Worm (Caenorhabditis elegans): Measurements from ENCODE around the gene ZC395.11.

Gene ZC395.11

DNA sequence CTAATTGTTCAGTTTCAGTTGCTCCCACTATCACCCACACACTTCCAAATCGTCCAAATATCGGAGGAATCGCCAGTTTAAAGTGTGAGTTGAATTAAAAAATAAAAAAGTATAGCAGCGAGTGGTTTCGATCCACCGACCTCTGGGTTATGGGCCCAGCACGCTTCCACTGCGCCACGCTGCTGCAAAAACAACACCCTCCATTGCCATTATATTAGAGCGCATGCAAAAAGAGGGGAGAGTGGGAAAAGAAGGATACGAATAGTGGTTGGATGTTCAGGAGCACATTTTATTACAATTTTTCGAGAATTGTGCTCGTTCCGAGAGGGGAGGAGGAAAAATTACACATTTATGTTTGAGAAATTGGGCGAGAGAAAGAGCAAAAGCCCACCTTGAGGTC, 8.8 kb upstream of the ZC395.11 start:
- peak; percentile 80 for TF ChIP-seq ceh-2 (tag; optimal IDR thresholded peaks at IDR 0.05)
- peak; percentile 85 for TF ChIP-seq nhr-232 (tag; optimal IDR thresholded peaks at IDR 0.05)
- TF ChIP-seq ceh-14 (tag; optimal IDR thresholded peaks at IDR 0.05), result peak; percentile 89
- peak; percentile 84 for TF ChIP-seq elt-2 (tag; optimal IDR thresholded peaks at IDR 0.05)
- TF ChIP-seq fkh-6 (tag; optimal IDR thresholded peaks at IDR 0.05), result peak; percentile 89
- peak; percentile 61 for TF ChIP-seq ahr-1 (tag; optimal IDR thresholded peaks at IDR 0.05)
- TF ChIP-seq C38D4.7 (GFP tag; optimal IDR thresholded peaks at IDR 0.05), result peak; percentile 85
- TF ChIP-seq pag-3 (tag; optimal IDR thresholded peaks at IDR 0.05; ENCODE audit: borderline replicate concordance), result no peak
- TF ChIP-seq nfya-1 (tag; optimal IDR thresholded peaks at IDR 0.05), result peak; percentile 68
- peak; percentile 60 for TF ChIP-seq ceh-30 (tag; optimal IDR thresholded peaks at IDR 0.05)
- TF ChIP-seq ceh-31 (tag; optimal IDR thresholded peaks at IDR 0.05), result peak; percentile 57
- TF ChIP-seq pha-2 (tag; optimal IDR thresholded peaks at IDR 0.05), result peak; percentile 92
- TF ChIP-seq hlh-30 (tag; optimal IDR thresholded peaks at IDR 0.05; ENCODE audit: insufficient read depth), result peak; percentile 33
- TF ChIP-seq fax-1 (tag; optimal IDR thresholded peaks at IDR 0.05), result peak; percentile 87
- TF ChIP-seq T23F11.4 (GFP tag; optimal IDR thresholded peaks at IDR 0.05), result peak; percentile 81
- TF ChIP-seq Y22D7AL.16 (tag; optimal IDR thresholded peaks at IDR 0.05), result peak; percentile 80
- TF ChIP-seq K02D7.2 (tag; optimal IDR thresholded peaks at IDR 0.05), result peak; percentile 80
- TF ChIP-seq sox-4 (tag; optimal IDR thresholded peaks at IDR 0.05), result peak; percentile 86
- peak; percentile 94 for TF ChIP-seq hlh-6 (tag; optimal IDR thresholded peaks at IDR 0.05)
- TF ChIP-seq elt-4 (tag; optimal IDR thresholded peaks at IDR 0.05), result no peak
- TF ChIP-seq ref-2 (tag; optimal IDR thresholded peaks at IDR 0.05), result peak; percentile 87
- TF ChIP-seq syd-9 (tag; optimal IDR thresholded peaks at IDR 0.05), result peak; percentile 91
- TF ChIP-seq sox-2 (GFP tag; IDR thresholded peaks at IDR 0.05), result peak; percentile 78
- peak; percentile 66 for TF ChIP-seq lin-11 (tag; optimal IDR thresholded peaks at IDR 0.05)
- peak; percentile 88 for TF ChIP-seq pat-9 (tag; optimal IDR thresholded peaks at IDR 0.05)
- TF ChIP-seq tbx-7 (tag; optimal IDR thresholded peaks at IDR 0.05), result peak; percentile 13
- TF ChIP-seq unc-42 (tag; optimal IDR thresholded peaks at IDR 0.05), result no peak
- peak; percentile 77 for TF ChIP-seq ceh-9 (tag; optimal IDR thresholded peaks at IDR 0.05)
- peak; percentile 33 for TF ChIP-seq zip-5 (tag; optimal IDR thresholded peaks at IDR 0.05)
- TF ChIP-seq C08G9.2 (tag; optimal IDR thresholded peaks at IDR 0.05), result peak; percentile 83
- TF ChIP-seq pha-4 (tag; optimal IDR thresholded peaks at IDR 0.05), result no peak
- peak; percentile 87 for TF ChIP-seq ceh-19 (GFP tag; optimal IDR thresholded peaks at IDR 0.05)
- TF ChIP-seq ets-4 (tag; optimal IDR thresholded peaks at IDR 0.05), result peak; percentile 88
- peak; percentile 85 for TF ChIP-seq ttx-3 (tag; optimal IDR thresholded peaks at IDR 0.05)
- TF ChIP-seq ceh-45 (GFP tag; IDR thresholded peaks at IDR 0.05), result peak; percentile 80
- peak; percentile 82 for TF ChIP-seq unc-3 (GFP tag; conservative IDR thresholded peaks at IDR 0.05)
- TF ChIP-seq unc-3 (tag; optimal IDR thresholded peaks at IDR 0.05), result peak; percentile 78
- peak; percentile 81 for TF ChIP-seq pqm-1 (tag; optimal IDR thresholded peaks at IDR 0.05)
- peak; percentile 87 for TF ChIP-seq unc-86 (tag; optimal IDR thresholded peaks at IDR 0.05)
- TF ChIP-seq dve-1 (tag; optimal IDR thresholded peaks at IDR 0.05), result peak; percentile 73
- peak; percentile 34 for TF ChIP-seq fkh-10 (GFP tag; optimal IDR thresholded peaks at IDR 0.05)
- TF ChIP-seq hlh-13 (GFP tag; optimal IDR thresholded peaks at IDR 0.05), result peak; percentile 88
- TF ChIP-seq npax-4 (tag; optimal IDR thresholded peaks at IDR 0.05), result peak; percentile 79
- no peak for TF ChIP-seq nhr-11 (tag; optimal IDR thresholded peaks at IDR 0.05)
- peak; percentile 81 for TF ChIP-seq ztf-16 (tag; optimal IDR thresholded peaks at IDR 0.05)
- peak; percentile 85 for TF ChIP-seq ceh-18 (tag; optimal IDR thresholded peaks at IDR 0.05)
- TF ChIP-seq madf-2 (tag; optimal IDR thresholded peaks at IDR 0.05), result peak; percentile 77
- TF ChIP-seq ceh-34 (tag; optimal IDR thresholded peaks at IDR 0.05), result peak; percentile 94
- peak; percentile 44 for TF ChIP-seq mec-3 (tag; optimal IDR thresholded peaks at IDR 0.05; ENCODE audit: borderline replicate concordance)
- TF ChIP-seq dmd-4 (tag; optimal IDR thresholded peaks at IDR 0.05; ENCODE audit: borderline replicate concordance), result peak; percentile 73
- TF ChIP-seq ceh-48 (tag; optimal IDR thresholded peaks at IDR 0.05), result peak; percentile 75
- peak; percentile 91 for TF ChIP-seq gmeb-2 (tag; optimal IDR thresholded peaks at IDR 0.05)
- no peak for TF ChIP-seq unc-55 (GFP tag; optimal IDR thresholded peaks at IDR 0.05)

Data from whole organism, late embryonic.